Worm (Caenorhabditis elegans): ENCODE results near the gene oac-37.

oac-37 gene

ce11 chrIV:14114357-14114756 is 31.3 kb upstream of the oac-37 start:
- no peak for TF ChIP-seq madf-2 (tag; optimal IDR thresholded peaks at IDR 0.05)
- no peak for TF ChIP-seq hlh-6 (tag; optimal IDR thresholded peaks at IDR 0.05)
- no peak for TF ChIP-seq pat-9 (tag; optimal IDR thresholded peaks at IDR 0.05)
- no peak for TF ChIP-seq pha-2 (tag; optimal IDR thresholded peaks at IDR 0.05)
- no peak for TF ChIP-seq sox-2 (GFP tag; IDR thresholded peaks at IDR 0.05)
- TF ChIP-seq ama-1 (optimal IDR thresholded peaks at IDR 0.05): no peak
- no peak for TF ChIP-seq tbx-2 (tag; optimal IDR thresholded peaks at IDR 0.05)
- TF ChIP-seq sdc-2 (tag; optimal IDR thresholded peaks at IDR 0.05): no peak
- no peak for TF ChIP-seq unc-3 (GFP tag; conservative IDR thresholded peaks at IDR 0.05)
- TF ChIP-seq unc-3 (tag; optimal IDR thresholded peaks at IDR 0.05): no peak
- no peak for TF ChIP-seq ceh-48 (tag; optimal IDR thresholded peaks at IDR 0.05)
- TF ChIP-seq nhr-232 (tag; optimal IDR thresholded peaks at IDR 0.05): no peak
- no peak for TF ChIP-seq hlh-13 (GFP tag; optimal IDR thresholded peaks at IDR 0.05)
- TF ChIP-seq fkh-10 (GFP tag; optimal IDR thresholded peaks at IDR 0.05): no peak
- TF ChIP-seq ceh-2 (tag; optimal IDR thresholded peaks at IDR 0.05): no peak
- no peak for TF ChIP-seq lin-11 (tag; optimal IDR thresholded peaks at IDR 0.05)
- TF ChIP-seq che-1 (tag; optimal IDR thresholded peaks at IDR 0.05): no peak
- no peak for TF ChIP-seq pqm-1 (tag; optimal IDR thresholded peaks at IDR 0.05)
- no peak for TF ChIP-seq dmd-4 (tag; optimal IDR thresholded peaks at IDR 0.05; ENCODE audit: borderline replicate concordance)
- no peak for TF ChIP-seq npax-4 (tag; optimal IDR thresholded peaks at IDR 0.05)
- TF ChIP-seq ahr-1 (tag; optimal IDR thresholded peaks at IDR 0.05): no peak

DNA sequence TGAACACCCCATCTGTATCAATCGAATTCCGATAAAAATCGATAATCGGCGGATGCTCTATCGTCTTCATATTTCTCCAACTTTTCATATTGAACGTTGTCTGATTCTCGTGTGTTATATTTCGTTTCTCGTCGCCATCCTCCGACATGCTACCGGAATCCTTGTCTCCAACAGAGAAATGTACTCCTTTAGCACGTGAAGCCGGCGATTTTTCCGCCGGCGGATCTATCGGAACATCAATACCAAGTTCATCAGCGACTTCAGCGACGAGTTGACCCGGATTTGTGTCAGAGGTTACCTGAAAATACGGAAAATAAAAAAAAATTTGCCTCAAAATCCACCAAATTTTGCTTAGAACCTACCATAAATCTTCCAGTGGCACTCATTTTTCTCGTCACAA is 30.6 kb upstream of the oac-37 start:
- no peak for TF ChIP-seq hlh-6 (tag; optimal IDR thresholded peaks at IDR 0.05)
- TF ChIP-seq ceh-18 (tag; optimal IDR thresholded peaks at IDR 0.05): no peak
- TF ChIP-seq fkh-10 (GFP tag; optimal IDR thresholded peaks at IDR 0.05): no peak
- TF ChIP-seq fkh-6 (tag; optimal IDR thresholded peaks at IDR 0.05): no peak
- TF ChIP-seq rnt-1 (tag; optimal IDR thresholded peaks at IDR 0.05): no peak
- TF ChIP-seq ama-1 (optimal IDR thresholded peaks at IDR 0.05): no peak
- no peak for TF ChIP-seq ceh-6 (GFP tag; optimal IDR thresholded peaks at IDR 0.05)
- no peak for TF ChIP-seq pqm-1 (tag; optimal IDR thresholded peaks at IDR 0.05)
- TF ChIP-seq hlh-30 (tag; optimal IDR thresholded peaks at IDR 0.05; ENCODE audit: insufficient read depth): no peak
- no peak for TF ChIP-seq elt-2 (tag; optimal IDR thresholded peaks at IDR 0.05)
- TF ChIP-seq gmeb-2 (tag; optimal IDR thresholded peaks at IDR 0.05): no peak

DNA sequence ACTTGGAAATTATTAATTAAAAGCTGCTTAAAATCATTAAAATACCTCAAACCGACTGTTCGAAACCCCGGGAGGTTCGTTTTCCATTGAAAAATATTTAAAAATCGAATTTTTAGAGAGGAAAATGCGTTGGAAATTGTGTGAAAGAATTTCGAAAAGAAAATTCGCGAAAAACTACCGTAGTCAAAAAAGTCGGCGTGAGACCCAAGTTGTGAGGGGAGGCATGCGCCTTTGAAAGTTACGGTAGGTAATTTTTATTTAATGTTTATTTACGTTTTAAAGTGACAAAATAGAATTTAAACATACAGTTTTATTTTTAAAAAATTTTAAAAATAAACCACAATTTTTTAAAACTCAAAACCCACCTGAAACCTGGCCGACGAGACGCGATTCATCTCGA is 30.1 kb upstream of the oac-37 start:
- TF ChIP-seq rnt-1 (tag; optimal IDR thresholded peaks at IDR 0.05) (no peak), gmeb-2 (tag; optimal IDR thresholded peaks at IDR 0.05) (no peak), unc-55 (GFP tag; optimal IDR thresholded peaks at IDR 0.05) (no peak), nhr-11 (tag; optimal IDR thresholded peaks at IDR 0.05) (no peak), tbx-7 (tag; optimal IDR thresholded peaks at IDR 0.05) (no peak), ceh-34 (tag; optimal IDR thresholded peaks at IDR 0.05) (no peak), K09A11.1 (tag; optimal IDR thresholded peaks at IDR 0.05; ENCODE audit: insufficient read depth) (no peak), ref-2 (tag; optimal IDR thresholded peaks at IDR 0.05) (no peak), ceh-6 (GFP tag; optimal IDR thresholded peaks at IDR 0.05) (no peak), sox-4 (tag; optimal IDR thresholded peaks at IDR 0.05) (no peak)

DNA sequence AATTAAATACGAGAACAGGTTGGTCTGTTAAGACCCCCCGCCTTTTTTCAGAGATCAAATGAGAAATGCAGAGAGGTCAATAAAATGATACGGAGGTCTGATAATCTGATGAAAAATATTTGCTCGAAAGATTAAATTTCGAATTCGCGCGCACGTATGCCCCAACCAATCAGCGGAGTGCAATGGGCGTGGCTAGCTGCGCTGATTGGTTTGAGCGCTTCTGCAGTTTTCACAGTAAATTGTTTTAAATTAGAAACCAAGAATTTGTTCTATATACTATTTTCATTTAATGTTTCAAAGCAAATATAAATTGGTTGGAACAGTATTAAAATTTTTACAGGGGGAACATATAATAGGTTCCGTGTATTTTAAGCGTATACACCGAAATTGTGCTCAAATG is 26.4 kb upstream of the oac-37 start:
- TF ChIP-seq nfya-1 (tag; optimal IDR thresholded peaks at IDR 0.05) (peak; percentile 98), K02D7.2 (tag; optimal IDR thresholded peaks at IDR 0.05) (no peak)

ce11 chrIV:14123956-14124355 is 21.7 kb upstream of the oac-37 start, which contains the start of gene nkcc-1:
Gene nkcc-1, minus strand, starts transcription at chrIV:14124056.
- TF ChIP-seq ceh-45 (GFP tag; IDR thresholded peaks at IDR 0.05) (no peak), K02D7.2 (tag; optimal IDR thresholded peaks at IDR 0.05) (no peak), ceh-14 (tag; optimal IDR thresholded peaks at IDR 0.05) (no peak), ceh-30 (tag; optimal IDR thresholded peaks at IDR 0.05) (no peak), hlh-8 (tag; optimal IDR thresholded peaks at IDR 0.05) (no peak)
